Fruit fly (Drosophila melanogaster) ovary, adult (tissue): ENCODE data around the gene CG17839.

Source experiments
- CG17801 ChIP-seq: fragments of 200-800 bp; optimal IDR thresholded peaks from 2 replicates; lab custom pipeline; 2019; ENCODE audit warnings: missing biosample characterization, mild to moderate bottlenecking, missing genetic modification characterization, moderate library complexity; ENCODE audit not compliant: partially characterized antibody

CG17839 gene

dm6 chr3L:14804724-14805221 lies at the start of gene CG17839:
Gene CG17839 (plus strand): TSS chr3L:14805136.
- TF ChIP-seq CG17801 (GFP tag; lab: Kevin White, UChicago): no peak

DNA sequence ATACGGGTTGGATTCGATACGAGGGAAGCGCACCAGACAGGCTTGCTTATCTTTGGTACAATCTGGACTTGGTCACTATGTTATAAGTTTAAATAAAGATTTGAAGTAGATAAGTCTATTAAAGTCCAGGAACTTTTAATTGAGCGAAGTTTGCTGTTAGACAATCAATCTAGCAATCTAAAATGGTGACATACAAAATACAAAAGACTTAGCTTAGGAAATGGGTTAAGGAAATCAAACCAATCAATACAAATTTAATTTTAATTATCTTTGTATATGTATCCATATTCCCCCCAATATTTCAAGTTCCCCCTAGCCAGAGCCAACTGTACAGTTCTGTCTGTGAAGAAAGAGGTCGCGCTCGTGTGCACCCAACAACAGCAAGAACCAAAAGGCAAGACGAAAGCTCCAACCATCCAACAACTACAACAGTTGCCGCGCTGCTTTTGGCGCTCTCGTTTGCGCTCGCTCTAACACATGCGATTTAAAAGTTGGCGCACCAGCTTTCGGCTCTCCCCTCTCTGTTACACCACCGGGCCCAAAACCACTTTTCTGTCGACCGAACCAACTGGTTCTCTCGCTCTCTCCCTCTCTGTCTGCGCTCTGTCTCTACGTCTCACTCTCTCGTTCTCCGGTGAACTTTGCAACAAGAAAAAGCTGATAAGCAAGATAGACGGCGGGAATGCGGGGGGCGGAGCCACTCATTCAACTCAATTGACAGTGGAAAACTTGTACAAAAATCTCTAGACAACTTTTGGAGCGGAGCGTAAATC lies 48.8 kb upstream of the CG17839 start:
- peak; percentile 7 for TF ChIP-seq CG17801 (GFP tag; lab: Kevin White, UChicago)

- TF ChIP-seq CG17801 (GFP tag; lab: Kevin White, UChicago): peak; percentile 61
Observed at dm6 chr3L:14756724-14757463, 48.0 kb upstream of the CG17839 start.

- TF ChIP-seq CG17801 (GFP tag; lab: Kevin White, UChicago): peak; percentile 29
Observed at dm6 chr3L:14757464-14758384, 47.2 kb upstream of the CG17839 start, which contains the start of gene CG42507. Gene CG42507 (minus strand): TSS chr3L:14757962.

dm6 chr3L:14758730-14759096 lies 46.2 kb upstream of the CG17839 start:
- no peak for TF ChIP-seq CG17801 (GFP tag; lab: Kevin White, UChicago)

- TF ChIP-seq CG17801 (GFP tag; lab: Kevin White, UChicago): peak; percentile 99
Observed at dm6 chr3L:14759097-14759795, 45.7 kb upstream of the CG17839 start.

DNA sequence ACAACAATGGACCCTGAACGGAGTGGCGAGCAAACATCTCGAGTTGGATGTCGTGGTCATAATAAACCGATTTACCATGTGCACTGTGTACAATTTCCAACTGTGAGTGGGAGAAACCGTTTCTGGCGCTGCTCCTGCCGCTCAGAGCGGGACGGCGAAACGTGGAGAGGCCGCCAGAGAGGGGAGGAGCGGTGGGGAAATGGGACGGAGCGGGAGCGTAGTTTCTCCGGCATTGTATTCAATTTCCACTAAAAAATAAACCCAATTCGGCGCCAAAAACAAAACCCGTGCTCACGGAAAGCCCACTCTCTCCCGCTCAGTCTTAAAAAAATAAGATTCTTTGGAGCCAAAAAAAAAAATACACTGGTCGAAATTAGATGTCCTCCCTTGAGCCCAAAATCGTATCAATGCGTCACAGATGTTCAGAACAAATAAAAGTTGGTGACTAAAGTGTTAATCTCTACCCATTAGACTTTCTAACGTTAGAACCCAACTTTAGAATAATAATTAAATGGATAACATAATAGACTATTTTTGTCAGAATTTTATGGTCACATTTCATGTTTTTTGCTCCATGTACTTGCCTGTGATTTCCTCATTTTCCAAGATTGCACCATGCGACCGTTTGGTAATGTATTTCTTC lies 44.8 kb upstream of the CG17839 start:
- TF ChIP-seq CG17801 (GFP tag; lab: Kevin White, UChicago): peak; percentile 25

DNA sequence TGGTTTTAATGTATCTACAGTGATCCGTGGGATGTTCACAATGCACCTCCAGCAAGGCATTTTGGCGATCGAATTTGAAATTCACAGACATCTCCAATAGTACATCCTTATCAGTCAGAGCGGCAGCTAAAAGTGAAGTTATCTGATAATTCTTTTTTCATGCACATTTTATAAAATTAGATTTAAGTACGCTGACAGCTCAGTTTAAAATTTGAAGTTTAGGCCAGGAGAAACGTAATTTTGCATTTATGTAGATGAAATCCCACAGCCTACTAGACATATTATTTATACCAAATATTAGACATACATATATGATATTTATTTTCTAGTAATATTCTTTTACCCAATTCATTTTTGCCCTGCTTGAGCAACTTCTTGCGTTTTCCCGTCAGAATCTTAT lies 44.0 kb upstream of the CG17839 start, which contains the start of gene Trl:
Trl (minus strand) TSS at position 101 of the 400 bp plus-strand sequence.
- TF ChIP-seq CG17801 (GFP tag; lab: Kevin White, UChicago): no peak

DNA sequence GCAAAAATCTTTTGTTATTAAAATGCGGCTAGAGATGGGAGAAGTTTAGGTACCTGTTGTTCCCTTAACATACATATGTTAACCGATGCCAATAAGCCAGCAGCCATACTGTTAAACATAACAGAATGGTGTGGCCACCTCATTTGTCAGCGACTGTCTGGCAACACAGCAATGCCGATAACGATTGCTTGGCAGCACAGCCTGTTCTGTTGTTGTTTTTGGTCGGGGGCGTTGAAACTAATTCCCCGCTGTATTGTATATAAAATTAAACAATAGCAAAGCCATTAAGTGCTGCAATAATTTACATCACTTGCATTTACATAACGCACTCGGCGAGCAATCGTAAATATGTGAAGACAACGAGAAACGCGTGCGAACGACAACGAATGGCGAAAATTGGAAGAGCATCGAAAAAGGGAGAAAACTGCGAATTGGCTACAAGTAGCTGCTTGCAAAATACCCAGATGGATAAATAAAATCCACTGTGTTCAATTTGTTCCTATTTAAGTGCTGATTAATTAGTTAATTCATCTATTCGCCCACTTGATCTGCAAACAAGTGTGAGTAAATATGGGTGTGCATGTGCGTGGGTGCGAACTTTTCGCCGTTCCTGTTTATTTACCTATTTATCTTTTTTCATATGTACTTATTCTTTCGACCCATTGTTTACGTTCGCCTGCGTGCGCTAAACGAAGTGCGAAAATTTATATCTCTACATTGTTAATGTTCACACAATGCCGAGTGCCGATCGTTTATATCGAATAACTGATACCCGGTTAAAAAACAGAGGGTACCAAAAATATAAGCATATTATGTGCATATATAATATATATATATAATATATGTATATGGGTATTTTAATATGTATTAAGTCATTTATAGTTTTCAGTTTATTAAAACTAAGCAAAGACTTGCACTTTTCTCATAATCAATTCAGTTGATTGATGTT lies 42.8 kb upstream of the CG17839 start, which contains the start of the genes Tsen34 and Mgat4a:
Tsen34 (minus strand) TSS at position 8 of the 949 bp plus-strand sequence.
Mgat4a (plus strand) TSS at position 192 of the 949 bp plus-strand sequence.
- peak; percentile 46 for TF ChIP-seq CG17801 (GFP tag; lab: Kevin White, UChicago)

DNA sequence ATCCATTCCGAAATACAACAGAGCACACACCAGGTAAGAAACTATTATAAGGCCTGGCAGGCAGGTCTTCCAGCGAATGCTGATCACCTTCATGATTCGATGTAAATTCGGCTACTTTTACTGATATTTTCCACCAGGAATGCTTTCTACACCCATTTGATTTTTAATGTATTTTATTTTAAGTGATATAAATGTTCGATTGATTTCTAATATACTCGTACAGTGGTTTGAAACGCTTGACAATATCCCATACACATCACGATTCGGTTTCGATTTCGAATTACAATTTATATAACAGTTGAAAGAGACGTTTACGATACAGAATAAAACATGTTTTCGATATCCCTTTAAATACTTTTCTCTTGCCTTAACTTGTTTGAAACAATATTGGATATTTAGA lies 35.8 kb upstream of the CG17839 start, which contains the start of gene Mgat4b:
Mgat4b (minus strand) TSS at position 101 of the 400 bp plus-strand sequence.
- TF ChIP-seq CG17801 (GFP tag; lab: Kevin White, UChicago): no peak

DNA sequence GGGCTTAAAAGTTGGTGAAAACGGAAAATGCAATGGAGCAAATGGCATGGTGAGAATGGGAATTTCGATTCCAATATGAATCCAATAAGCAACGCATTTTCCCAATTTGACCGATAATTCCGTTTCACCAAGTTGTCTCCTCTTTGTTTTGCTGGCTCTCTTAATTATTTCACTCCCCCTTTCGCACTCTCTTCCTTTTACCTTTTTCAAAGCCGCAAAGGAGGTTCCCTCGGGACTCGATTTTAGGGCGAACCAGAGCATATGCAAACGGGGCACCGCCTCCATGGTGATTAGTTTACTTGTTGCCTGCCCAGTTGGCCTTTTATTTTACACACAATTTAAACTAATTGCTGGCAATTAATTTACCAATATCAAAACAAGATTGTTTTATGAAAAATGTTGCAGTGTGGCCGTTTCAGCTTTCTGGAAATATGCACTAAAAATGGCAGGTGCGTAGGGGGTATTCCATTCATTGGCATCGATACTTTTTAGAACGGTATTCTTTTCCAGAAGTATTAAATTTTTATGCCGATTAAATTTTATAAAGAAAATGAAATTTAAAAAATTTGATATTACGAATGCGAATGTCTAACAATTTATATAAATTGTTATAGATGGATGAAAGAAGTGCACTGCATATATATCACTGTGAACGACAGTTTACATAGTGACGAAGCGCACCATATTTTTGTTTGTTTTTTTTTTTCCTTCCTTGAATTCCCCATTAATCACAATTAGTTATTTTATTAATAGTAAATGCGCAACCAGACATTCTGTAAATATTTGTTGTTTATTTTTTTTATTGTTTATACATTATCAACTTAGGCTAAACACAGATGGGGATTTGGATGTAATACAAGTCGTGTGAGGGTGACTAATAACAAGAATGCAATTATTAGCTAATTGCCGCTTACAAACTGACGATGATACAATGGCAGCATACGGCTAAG lies 28.9 kb upstream of the CG17839 start, which contains the start of gene mop:
mop (minus strand) TSS at position 419 of the 950 bp plus-strand sequence.
- no peak for TF ChIP-seq CG17801 (GFP tag; lab: Kevin White, UChicago)
